Worm (Caenorhabditis elegans) whole organism, L4/young adult: ENCODE data around the gene fkb-6.

Experiments
- W03F9.2 ChIP-seq: fragments of 150-350 bp; optimal IDR thresholded peaks from 2 replicates; lab custom pipeline; 2014; ENCODE audit warnings: missing biosample characterization, missing genetic modification characterization
- dao-5 ChIP-seq: sonication (generic microtip); optimal IDR thresholded peaks from 2 replicates; lab custom pipeline; 2016; ENCODE audit warnings: missing genotype, missing genetic modification characterization, moderate library complexity, missing compliant biosample characterization
- him-1 ChIP-seq: sonication (generic microtip); optimal IDR thresholded peaks from 2 replicates; lab custom pipeline; 2016; ENCODE audit warnings: missing genotype, missing genetic modification reagents, missing genetic modification characterization, missing compliant biosample characterization

ce11 chrV:20802906-20803305, 43.1 kb upstream of the fkb-6 start, which contains the start of gene Y44A6D.5:
- TF ChIP-seq him-1 (tag; lab: Kevin White, UChicago) (no peak), dao-5 (tag; lab: Kevin White, UChicago) (no peak), W03F9.2 (tag; lab: Kevin White, UChicago) (no peak)
